Fruit fly (Drosophila melanogaster) whole organism, embryonic: ENCODE results near the gene SPH93.
A peak's percentile ranks its signal among the peaks of the same experiment; 100 is the strongest.

ENCODE experiments used
- Awh ChIP-seq: fragments of 200-800 bp; sonication (Bioruptor generic); IDR thresholded peaks from 2 replicates; pipeline ENCODE4, ENCODE4 v1.3.6; 2022; ENCODE audit warnings: missing biosample characterization, missing genetic modification characterization
- BEAF-32 ChIP-seq: fragments of 200-800 bp; sonication (Bioruptor generic); optimal IDR thresholded peaks from 3 replicates; lab custom pipeline; 2017; ENCODE audit warnings: missing biosample characterization, missing genetic modification characterization, mild to moderate bottlenecking, moderate library complexity, missing genetic modification reagents
- Bgb ChIP-seq: fragments of 200-800 bp; sonication (Bioruptor generic); IDR thresholded peaks from 2 replicates; pipeline ENCODE4 v1.3.6; 2022; ENCODE audit warnings: missing biosample characterization, missing genetic modification characterization; ENCODE audit not compliant: partially characterized antibody
- CG1024 ChIP-seq: fragments of 200-800 bp; sonication (Bioruptor generic); IDR thresholded peaks from 2 replicates; pipeline ENCODE4 v1.3.6; 2022; ENCODE audit warnings: missing biosample characterization, missing genetic modification characterization
- CG10366 ChIP-seq: fragments of 200-800 bp; sonication (Bioruptor generic); IDR thresholded peaks from 2 replicates; pipeline ENCODE4 v1.3.6; 2022; ENCODE audit warnings: missing biosample characterization, missing genetic modification characterization
- CG10462 ChIP-seq: fragments of 200-800 bp; sonication (Bioruptor generic); optimal IDR thresholded peaks from 2 replicates; lab custom pipeline; 2016; ENCODE audit warnings: missing biosample characterization, missing genetic modification characterization
- CG10543 ChIP-seq: fragments of 200-800 bp; sonication (Bioruptor generic); optimal IDR thresholded peaks from 3 replicates; lab custom pipeline; 2017; ENCODE audit warnings: missing biosample characterization, mild to moderate bottlenecking, missing genetic modification characterization, moderate library complexity
- CG10959 ChIP-seq: fragments of 200-800 bp; sonication (Bioruptor generic); IDR thresholded peaks from 2 replicates; pipeline ENCODE4 v1.3.6; 2022; ENCODE audit warnings: missing biosample characterization, missing genetic modification characterization
- CG11085 ChIP-seq: fragments of 200-800 bp; sonication (Bioruptor generic); IDR thresholded peaks from 2 replicates; pipeline ENCODE4 v1.3.6; 2022; ENCODE audit warnings: missing biosample characterization, missing genetic modification characterization
- CG11695 ChIP-seq: fragments of 200-800 bp; sonication (Bioruptor generic); IDR thresholded peaks from 3 replicates; pipeline ENCODE4 v1.3.6; 2022; ENCODE audit warnings: missing biosample characterization, missing genetic modification characterization
- CG1233 ChIP-seq: fragments of 200-800 bp; sonication (Bioruptor generic); optimal IDR thresholded peaks from 4 replicates; lab custom pipeline; 2018; ENCODE audit warnings: missing biosample characterization, mild to moderate bottlenecking, missing genetic modification characterization
- CG12744 ChIP-seq: fragments of 200-800 bp; sonication (Bioruptor generic); optimal IDR thresholded peaks from 2 replicates; lab custom pipeline; 2016; ENCODE audit warnings: missing biosample characterization, missing genetic modification characterization
- CG12942 ChIP-seq: fragments of 200-800 bp; sonication (Bioruptor generic); optimal IDR thresholded peaks from 3 replicates; lab custom pipeline; 2016; ENCODE audit warnings: missing biosample characterization, missing genetic modification characterization
- CG13624 ChIP-seq: fragments of 200-800 bp; sonication (Bioruptor generic); optimal IDR thresholded peaks from 2 replicates; lab custom pipeline; 2016; ENCODE audit warnings: missing biosample characterization, missing genetic modification characterization
- CG14965 ChIP-seq: fragments of 200-800 bp; sonication (Bioruptor generic); optimal IDR thresholded peaks from 2 replicates; lab custom pipeline; 2016; ENCODE audit warnings: missing biosample characterization, missing genetic modification characterization, borderline replicate concordance
- CG15601 ChIP-seq: fragments of 200-800 bp; sonication (Bioruptor generic); optimal IDR thresholded peaks from 3 replicates; lab custom pipeline; 2019; ENCODE audit warnings: missing biosample characterization, mild to moderate bottlenecking, missing genetic modification characterization, moderate library complexity
- CG1603 ChIP-seq: fragments of 200-800 bp; sonication (Bioruptor generic); optimal IDR thresholded peaks from 2 replicates; lab custom pipeline; 2019; ENCODE audit warnings: missing biosample characterization, mild to moderate bottlenecking, missing genetic modification characterization, moderate library complexity
- CG16815 ChIP-seq: fragments of 200-800 bp; sonication (Bioruptor generic); optimal IDR thresholded peaks from 3 replicates; lab custom pipeline; 2017; ENCODE audit warnings: missing biosample characterization, mild to moderate bottlenecking, missing genetic modification characterization
- CG16863 ChIP-seq: fragments of 200-800 bp; sonication (Bioruptor generic); optimal IDR thresholded peaks from 3 replicates; lab custom pipeline; 2016; ENCODE audit warnings: missing biosample characterization, missing genetic modification characterization
- CG1792 ChIP-seq: fragments of 200-800 bp; sonication (Bioruptor generic); optimal IDR thresholded peaks from 2 replicates; lab custom pipeline; 2016; ENCODE audit warnings: missing biosample characterization, missing genetic modification characterization
- CG2120 ChIP-seq: fragments of 200-800 bp; sonication (Bioruptor generic); optimal IDR thresholded peaks from 3 replicates; lab custom pipeline; 2016; ENCODE audit warnings: missing biosample characterization, missing genetic modification characterization
- CG2202 ChIP-seq: fragments of 200-800 bp; sonication (Bioruptor generic); optimal IDR thresholded peaks from 2 replicates; lab custom pipeline; 2018; ENCODE audit warnings: missing biosample characterization, mild to moderate bottlenecking, missing genetic modification characterization
- CG3163 ChIP-seq: fragments of 200-800 bp; sonication (Bioruptor generic); optimal IDR thresholded peaks from 3 replicates; lab custom pipeline; 2016; ENCODE audit warnings: missing biosample characterization, missing genetic modification characterization
- CG6272 ChIP-seq: fragments of 200-800 bp; sonication (Bioruptor generic); IDR thresholded peaks from 2 replicates; pipeline ENCODE4 v1.3.6; 2022; ENCODE audit warnings: missing biosample characterization, missing genetic modification characterization
- CG8290 ChIP-seq, 3 experiments: fragments of 200-800 bp; sonication (Bioruptor generic); optimal IDR thresholded peaks; 2 replicates each; lab custom pipeline; 2016 to 2019; ENCODE audit warnings: missing biosample characterization in 3 of 3, missing genetic modification characterization in 3 of 3, mild to moderate bottlenecking in 2 of 3, moderate library complexity in 1 of 3
- CG9876 ChIP-seq: fragments of 200-800 bp; sonication (Bioruptor generic); optimal IDR thresholded peaks from 2 replicates; lab custom pipeline; 2016; ENCODE audit warnings: missing biosample characterization, missing genetic modification characterization
- CTCF ChIP-seq: fragments of 200-800 bp; sonication (Bioruptor generic); optimal IDR thresholded peaks from 2 replicates; lab custom pipeline; 2017; ENCODE audit warnings: missing biosample characterization, mild to moderate bottlenecking, missing genetic modification characterization, moderate library complexity
- Dip3 ChIP-seq: fragments of 200-800 bp; sonication (Bioruptor generic); optimal IDR thresholded peaks from 3 replicates; lab custom pipeline; 2016; ENCODE audit warnings: missing biosample characterization, missing genetic modification characterization
- Fer3 ChIP-seq: fragments of 200-800 bp; sonication (Bioruptor generic); optimal IDR thresholded peaks from 2 replicates; lab custom pipeline; 2018; ENCODE audit warnings: missing biosample characterization, mild to moderate bottlenecking, missing genetic modification characterization, moderate library complexity
- Gsc ChIP-seq: fragments of 200-800 bp; sonication (Bioruptor generic); IDR thresholded peaks from 2 replicates; pipeline ENCODE4 v1.3.6; 2022; ENCODE audit warnings: missing biosample characterization, missing genetic modification characterization
- Neu2 ChIP-seq: fragments of 200-800 bp; sonication (Bioruptor generic); optimal IDR thresholded peaks from 3 replicates; lab custom pipeline; 2016; ENCODE audit warnings: missing biosample characterization, missing genetic modification characterization, borderline replicate concordance
- Six4 ChIP-seq: fragments of 200-800 bp; sonication (Bioruptor generic); optimal IDR thresholded peaks from 2 replicates; lab custom pipeline; 2016; ENCODE audit warnings: missing biosample characterization, missing genetic modification characterization
- Sox100B ChIP-seq: fragments of 200-800 bp; sonication (Bioruptor generic); optimal IDR thresholded peaks from 3 replicates; lab custom pipeline; 2018; ENCODE audit warnings: missing biosample characterization, mild to moderate bottlenecking, missing genetic modification characterization
- Ssrp ChIP-seq: fragments of 200-800 bp; sonication (Bioruptor generic); optimal IDR thresholded peaks from 2 replicates; lab custom pipeline; 2018; ENCODE audit warnings: missing biosample characterization, mild to moderate bottlenecking, missing genetic modification characterization, moderate library complexity
- Usf ChIP-seq: fragments of 200-800 bp; sonication (Bioruptor generic); optimal IDR thresholded peaks from 2 replicates; lab custom pipeline; 2017; ENCODE audit warnings: missing genotype, missing biosample characterization, missing genetic modification characterization
- dpn ChIP-seq, 2 experiments: fragments of 200-800 bp; sonication (Bioruptor generic); optimal IDR thresholded peaks; 3 replicates each; lab custom pipeline; 2016; ENCODE audit warnings: missing biosample characterization in 2 of 2, missing genetic modification characterization in 2 of 2
- exex ChIP-seq: fragments of 200-800 bp; sonication (Bioruptor generic); optimal IDR thresholded peaks from 4 replicates; lab custom pipeline; 2018; ENCODE audit warnings: missing biosample characterization, mild to moderate bottlenecking, missing genetic modification characterization, moderate library complexity
- fd102C ChIP-seq: fragments of 200-800 bp; sonication (Bioruptor generic); optimal IDR thresholded peaks from 2 replicates; lab custom pipeline; 2018; ENCODE audit warnings: missing biosample characterization, mild to moderate bottlenecking, missing genetic modification characterization, moderate library complexity
- jigr1 ChIP-seq: fragments of 200-800 bp; sonication (Bioruptor generic); IDR thresholded peaks from 3 replicates; pipeline ENCODE4 v1.3.6; 2022; ENCODE audit warnings: missing biosample characterization, missing genetic modification characterization
- mam ChIP-seq: fragments of 200-800 bp; sonication (Bioruptor generic); optimal IDR thresholded peaks from 3 replicates; lab custom pipeline; 2016; ENCODE audit warnings: missing biosample characterization, missing genetic modification characterization
- odd ChIP-seq: fragments of 200-800 bp; sonication (Bioruptor generic); optimal IDR thresholded peaks from 2 replicates; lab custom pipeline; 2017; ENCODE audit warnings: missing biosample characterization, mild to moderate bottlenecking, missing genetic modification characterization
- pan ChIP-seq, 4 experiments: fragments of >200 bp in 3 of 4; fragments of 200-800 bp in 1 of 4; sonication (Bioruptor generic) in 1 of 4; optimal IDR thresholded peaks in 3 of 4; IDR thresholded peaks in 1 of 4; 2 replicates each; pipeline versions ENCODE4 v1.3.6 to Lab custom; 2017 to 2022; ENCODE audit warnings: missing biosample characterization in 2 of 4, missing genetic modification characterization in 2 of 4, mixed read lengths in 1 of 4
- pb ChIP-seq: fragments of 200-800 bp; sonication (Bioruptor generic); optimal IDR thresholded peaks from 3 replicates; lab custom pipeline; 2016; ENCODE audit warnings: missing biosample characterization, missing genetic modification characterization
- pita ChIP-seq: fragments of 200-800 bp; sonication (Bioruptor generic); optimal IDR thresholded peaks from 2 replicates; lab custom pipeline; 2017; ENCODE audit warnings: missing biosample characterization, mild to moderate bottlenecking, missing genetic modification characterization
- prd ChIP-seq, 3 experiments: fragments of >200 bp in 2 of 3; fragments of 200-800 bp in 1 of 3; sonication (Bioruptor generic) in 1 of 3; optimal IDR thresholded peaks in 2 of 3; IDR thresholded peaks in 1 of 3; 2 replicates in 2 of 3; 3 replicates in 1 of 3; pipeline versions ENCODE4 v1.3.6 to Lab custom; 2017 to 2022; ENCODE audit warnings: missing biosample characterization in 1 of 3, missing genetic modification characterization in 1 of 3
- seq ChIP-seq: fragments of 200-800 bp; sonication (Bioruptor generic); IDR thresholded peaks from 2 replicates; pipeline ENCODE4 v1.3.6; 2022; ENCODE audit warnings: missing biosample characterization, missing genetic modification characterization
- sob ChIP-seq: fragments of 200-800 bp; sonication (Bioruptor generic); IDR thresholded peaks from 2 replicates; pipeline ENCODE4 v1.3.6; 2022; ENCODE audit warnings: missing biosample characterization, missing genetic modification characterization
- toy ChIP-seq: fragments of 200-800 bp; sonication (Bioruptor generic); IDR thresholded peaks from 2 replicates; pipeline ENCODE4 v1.3.6; 2022; ENCODE audit warnings: missing biosample characterization, missing genetic modification characterization
- yki ChIP-seq: fragments of >200 bp; optimal IDR thresholded peaks from 3 replicates; lab custom pipeline; 2018

SPH93 gene

DNA sequence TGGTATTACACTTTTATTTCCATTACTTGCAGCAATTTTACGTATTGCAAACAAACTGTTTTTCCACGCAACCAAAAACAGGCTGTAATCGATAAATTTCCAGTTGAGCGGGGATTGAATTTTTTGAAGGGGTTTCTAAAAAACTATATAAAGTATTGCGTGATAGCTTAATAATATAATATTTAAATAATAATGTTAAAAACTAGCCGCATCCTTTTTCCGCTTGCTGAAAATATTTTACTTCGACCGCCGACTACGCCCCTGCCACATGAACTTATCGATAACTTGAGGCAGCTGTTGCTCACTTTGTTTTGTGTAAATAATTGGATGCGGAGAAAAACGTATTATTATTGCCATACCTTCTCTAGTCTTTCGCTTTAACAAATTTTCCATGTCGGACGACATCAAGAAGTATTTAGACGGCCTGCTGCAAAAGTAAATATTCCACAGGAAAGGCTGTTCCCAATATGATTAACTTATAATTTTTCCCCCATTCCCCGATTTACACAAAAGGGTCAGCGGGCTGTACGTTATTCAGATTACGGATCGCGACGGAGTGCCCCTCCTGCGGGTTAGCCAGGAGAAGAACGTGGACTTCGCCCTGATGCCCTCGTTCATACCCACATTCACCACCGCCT lies 25.3 kb upstream of the SPH93 start, which contains the start of the genes fws and Lamtor3 (continued):
- TF ChIP-seq Usf (GFP tag; lab: Kevin White, UChicago) (peak; percentile 97), pita (GFP tag; lab: Kevin White, UChicago) (no peak), pan (optimal IDR thresholded peaks at IDR 0.05; lab: Kevin White, UChicago) (no peak), pan (GFP tag; optimal IDR thresholded peaks at IDR 0.05 in 1 of 2, IDR thresholded peaks at IDR 0.05 in 1 of 2) (peak in 1 of 2 experiments; percentile 100), Neu2 (GFP tag; lab: Kevin White, UChicago) (no peak), CG13624 (peak; percentile 85), fd102C (GFP tag; lab: Kevin White, UChicago) (peak; percentile 82), CG9876 (peak; percentile 60), CG16863 (GFP tag; lab: Kevin White, UChicago) (peak; percentile 80), seq (GFP tag; lab: Robert Waterston, UW) (peak; percentile 99), prd (optimal IDR thresholded peaks at IDR 0.05; lab: Kevin White, UChicago) (no peak), prd (GFP tag; IDR thresholded peaks at IDR 0.05; lab: Robert Waterston, UW) (peak; percentile 100), yki (lab: Kevin White, UChicago) (no peak), CG6272 (GFP tag; lab: Robert Waterston, UW) (peak; percentile 99), BEAF-32 (GFP tag; lab: Kevin White, UChicago) (peak; percentile 51), odd (GFP tag; lab: Kevin White, UChicago) (peak; percentile 93), CG2120 (peak; percentile 98), dpn (GFP tag; optimal IDR thresholded peaks at IDR 0.05; lab: Kevin White, UChicago) (peak; percentile 79 to 98), Fer3 (tag; lab: Kevin White, UChicago) (peak; percentile 99), Sox100B (GFP tag; lab: Kevin White, UChicago) (peak; percentile 95), Bgb (GFP tag; lab: Robert Waterston, UW) (peak; percentile 47), CG3163 (GFP tag; lab: Kevin White, UChicago) (peak; percentile 58), jigr1 (GFP tag; lab: Robert Waterston, UW) (peak; percentile 96), exex (tag; lab: Kevin White, UChicago) (peak; percentile 85), CG16815 (GFP tag; lab: Kevin White, UChicago) (peak; percentile 98), CG14965 (GFP tag; lab: Kevin White, UChicago) (no peak), CG11085 (GFP tag; lab: Robert Waterston, UW) (peak; percentile 99), CG11695 (GFP tag; lab: Robert Waterston, UW) (peak; percentile 99), toy (GFP tag; lab: Robert Waterston, UW) (peak; percentile 98), CG10543 (no peak), CG1233 (GFP tag; lab: Kevin White, UChicago) (peak; percentile 98), CTCF (GFP tag; lab: Kevin White, UChicago) (peak; percentile 64), CG12942 (peak; percentile 96), Awh (peak; percentile 99), CG10366 (GFP tag; lab: Robert Waterston, UW) (peak; percentile 99), mam (GFP tag; lab: Kevin White, UChicago) (peak; percentile 87), CG2202 (peak; percentile 98), CG10462 (peak; percentile 95), CG8290 (GFP tag; optimal IDR thresholded peaks at IDR 0.05; lab: Kevin White, UChicago) (peak; percentile 77), CG8290 (tag; optimal IDR thresholded peaks at IDR 0.05; lab: Kevin White, UChicago) (peak in 1 of 2 experiments; percentile 84), sob (GFP tag; lab: Robert Waterston, UW) (peak; percentile 99), CG15601 (tag; lab: Kevin White, UChicago) (peak; percentile 95), Gsc (GFP tag; lab: Robert Waterston, UW) (peak; percentile 97), CG1792 (GFP tag; lab: Kevin White, UChicago) (peak; percentile 48), CG1603 (tag; lab: Kevin White, UChicago) (peak; percentile 82), pb (GFP tag; lab: Kevin White, UChicago) (peak; percentile 52), CG12744 (GFP tag; lab: Kevin White, UChicago) (peak; percentile 74), Six4 (GFP tag; lab: Kevin White, UChicago) (peak; percentile 95), CG1024 (GFP tag; lab: Robert Waterston, UW) (peak; percentile 95), Dip3 (GFP tag; lab: Kevin White, UChicago) (peak; percentile 92), Ssrp (tag; lab: Kevin White, UChicago) (peak; percentile 98), CG10959 (GFP tag; lab: Robert Waterston, UW) (peak; percentile 96)
